Fruit fly (Drosophila melanogaster): ENCODE results near the gene CG33630.

DNA sequence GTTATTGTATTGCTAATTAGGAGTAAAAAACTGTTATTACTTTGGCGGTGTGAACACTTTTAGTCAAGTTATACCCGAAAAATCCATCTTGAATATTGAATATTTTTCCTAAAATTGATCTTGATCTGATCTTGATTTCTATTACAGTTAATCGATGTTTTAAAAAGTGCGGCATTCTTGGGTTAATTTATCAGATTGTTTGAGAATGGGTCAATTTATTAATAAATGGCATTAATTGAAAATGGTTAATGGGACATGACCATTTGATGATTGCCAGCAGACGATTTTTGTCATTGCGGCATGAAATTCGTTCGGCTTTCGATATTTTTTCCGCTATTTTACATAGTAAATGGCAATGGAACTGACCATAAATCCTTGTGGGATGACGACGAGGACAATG is 1.3 kb downstream of the CG33630 start, which contains the start of gene CG33631:
- TF ChIP-seq psq (optimal IDR thresholded peaks at IDR 0.05) (no peak), ttk (optimal IDR thresholded peaks at IDR 0.05) (no peak), Sin3A (optimal IDR thresholded peaks at IDR 0.05) (no peak), h (optimal IDR thresholded peaks at IDR 0.05) (no peak), Myc (optimal IDR thresholded peaks at IDR 0.05) (no peak)
